Worm (Caenorhabditis elegans) whole organism, young adult: ENCODE results near the gene atg-9.

Source experiments
- B0019.2 ChIP-seq: fragments of 200-800 bp; sonication (Bioruptor generic); conservative IDR thresholded peaks from 2 replicates; pipeline ENCODE4 v1.3.6; 2022; ENCODE audit warnings: missing genetic modification reagents, missing genetic modification characterization, missing compliant biosample characterization
- B0336.3 ChIP-seq: fragments of 200-800 bp; sonication (Bioruptor generic); IDR thresholded peaks from 2 replicates; pipeline ENCODE4 v1.3.6; 2022; ENCODE audit warnings: missing genetic modification characterization, missing compliant biosample characterization
- D2030.7 ChIP-seq: fragments of 200-800 bp; sonication (Bioruptor generic); IDR thresholded peaks from 2 replicates; pipeline ENCODE4 v1.3.6; 2022; ENCODE audit warnings: missing genetic modification reagents, missing genetic modification characterization, missing compliant biosample characterization
- F22D6.2 ChIP-seq: sonication (generic microtip); optimal IDR thresholded peaks from 2 replicates; lab custom pipeline; 2016; ENCODE audit warnings: mild to moderate bottlenecking, missing genetic modification characterization, missing compliant biosample characterization
- F33H1.4 ChIP-seq: fragments of 200-800 bp; sonication (Bioruptor generic); IDR thresholded peaks from 2 replicates; pipeline ENCODE4 v1.3.6; 2022; ENCODE audit warnings: missing genetic modification reagents, missing genetic modification characterization, missing compliant biosample characterization
- F39B2.1 ChIP-seq: fragments of 200-800 bp; sonication (Bioruptor generic); IDR thresholded peaks from 2 replicates; pipeline ENCODE4 v1.3.6; 2022; ENCODE audit warnings: missing genetic modification reagents, missing genetic modification characterization, missing compliant biosample characterization
- F57C9.4 ChIP-seq: sonication (generic microtip); optimal IDR thresholded peaks from 2 replicates; lab custom pipeline; 2017; ENCODE audit warnings: mild to moderate bottlenecking, missing genetic modification characterization, missing compliant biosample characterization
- K12H6.12 ChIP-seq: fragments of 200-800 bp; sonication (Bioruptor generic); optimal IDR thresholded peaks from 2 replicates; lab custom pipeline; 2018; ENCODE audit warnings: mild to moderate bottlenecking, missing genetic modification characterization, missing compliant biosample characterization
- T07F8.4 ChIP-seq: sonication (generic microtip); optimal IDR thresholded peaks from 2 replicates; lab custom pipeline; 2016; ENCODE audit warnings: mild to moderate bottlenecking, missing genetic modification characterization, moderate library complexity, missing compliant biosample characterization
- T26A5.8 ChIP-seq: sonication (generic microtip); optimal IDR thresholded peaks from 2 replicates; lab custom pipeline; 2016; ENCODE audit warnings: missing genetic modification characterization, missing compliant biosample characterization
- Y67H2A.10 ChIP-seq: fragments of 200-800 bp; sonication (Bioruptor generic); conservative IDR thresholded peaks from 2 replicates; pipeline ENCODE4 v1.3.6; 2022; ENCODE audit warnings: missing genetic modification reagents, missing genetic modification characterization, missing compliant biosample characterization
- Y79H2A.3 ChIP-seq: fragments of 200-800 bp; sonication (Bioruptor generic); conservative IDR thresholded peaks from 2 replicates; pipeline ENCODE4 v1.3.6; 2022; ENCODE audit warnings: missing genetic modification reagents, missing genetic modification characterization, missing compliant biosample characterization
- akir-1 ChIP-seq: fragments of 200-800 bp; sonication (Bioruptor generic); optimal IDR thresholded peaks from 2 replicates; lab custom pipeline; 2018; ENCODE audit warnings: mild to moderate bottlenecking, missing genetic modification characterization, moderate library complexity, missing compliant biosample characterization
- aptf-2 ChIP-seq: fragments of 200-800 bp; sonication (Bioruptor generic); conservative IDR thresholded peaks from 2 replicates; pipeline ENCODE4 v1.3.6; 2022; ENCODE audit warnings: missing genetic modification reagents, missing genetic modification characterization, missing compliant biosample characterization
- attf-5 ChIP-seq: fragments of 200-800 bp; sonication (Bioruptor generic); optimal IDR thresholded peaks from 2 replicates; lab custom pipeline; 2018; ENCODE audit warnings: mild to moderate bottlenecking, missing genetic modification characterization, missing compliant biosample characterization
- bed-1 ChIP-seq: fragments of 200-800 bp; sonication (Bioruptor generic); IDR thresholded peaks from 2 replicates; pipeline ENCODE4 v1.3.6; 2022; ENCODE audit warnings: missing genetic modification reagents, missing genetic modification characterization, missing compliant biosample characterization
- ccch-3 ChIP-seq: fragments of 200-800 bp; sonication (Bioruptor generic); optimal IDR thresholded peaks from 2 replicates; lab custom pipeline; 2018; ENCODE audit warnings: mild to moderate bottlenecking, missing genetic modification characterization, missing compliant biosample characterization
- ceh-79 ChIP-seq: sonication (generic microtip); optimal IDR thresholded peaks from 2 replicates; lab custom pipeline; 2017; ENCODE audit warnings: mild to moderate bottlenecking, missing genetic modification characterization, missing compliant biosample characterization
- ceh-91 ChIP-seq: fragments of 200-800 bp; sonication (Bioruptor generic); IDR thresholded peaks from 2 replicates; pipeline ENCODE4 v1.3.6; 2022; ENCODE audit warnings: missing genetic modification reagents, missing genetic modification characterization, missing compliant biosample characterization
- efl-1 ChIP-seq: fragments of 150-350 bp; optimal IDR thresholded peaks from 2 replicates; lab custom pipeline; 2014; ENCODE audit warnings: missing biosample characterization, missing genetic modification reagents, missing genetic modification characterization
- egl-44 ChIP-seq: fragments of 200-800 bp; sonication (Bioruptor generic); IDR thresholded peaks from 2 replicates; pipeline ENCODE4 v1.3.6; 2022; ENCODE audit warnings: missing genetic modification reagents, missing genetic modification characterization, missing compliant biosample characterization
- egrh-3 ChIP-seq: fragments of 200-800 bp; sonication (Bioruptor generic); IDR thresholded peaks from 2 replicates; pipeline ENCODE4 v1.3.6; 2022; ENCODE audit warnings: missing genetic modification reagents, missing genetic modification characterization, missing compliant biosample characterization
- fkh-3 ChIP-seq: sonication (generic microtip); optimal IDR thresholded peaks from 2 replicates; lab custom pipeline; 2016; ENCODE audit warnings: mild to moderate bottlenecking, missing genetic modification characterization, missing compliant biosample characterization
- hlh-26 ChIP-seq: fragments of 200-800 bp; sonication (Bioruptor generic); conservative IDR thresholded peaks from 2 replicates; pipeline ENCODE4 v1.3.6; 2022; ENCODE audit warnings: missing genetic modification reagents, missing genetic modification characterization, missing compliant biosample characterization
- lag-1 ChIP-seq: fragments of 200-800 bp; sonication (Bioruptor generic); IDR thresholded peaks from 2 replicates; pipeline ENCODE4 v1.3.6; 2022; ENCODE audit warnings: missing genetic modification reagents, missing genetic modification characterization, missing compliant biosample characterization
- lin-54 ChIP-seq: fragments of 200-800 bp; sonication (Bioruptor generic); optimal IDR thresholded peaks from 2 replicates; lab custom pipeline; 2018; ENCODE audit warnings: mild to moderate bottlenecking, missing genetic modification characterization, missing compliant biosample characterization
- lsl-1 ChIP-seq: fragments of 200-800 bp; sonication (Bioruptor generic); optimal IDR thresholded peaks from 2 replicates; lab custom pipeline; 2018; ENCODE audit warnings: mild to moderate bottlenecking, missing genetic modification characterization, moderate library complexity, missing compliant biosample characterization
- madf-3 ChIP-seq: fragments of 200-800 bp; sonication (Bioruptor generic); IDR thresholded peaks from 2 replicates; pipeline ENCODE4 v1.3.6; 2022; ENCODE audit warnings: missing genetic modification reagents, missing genetic modification characterization, missing compliant biosample characterization
- madf-6 ChIP-seq: fragments of 200-800 bp; sonication (Bioruptor generic); IDR thresholded peaks from 2 replicates; pipeline ENCODE4 v1.3.6; 2022; ENCODE audit warnings: missing genetic modification reagents, missing genetic modification characterization, missing compliant biosample characterization
- mcd-1 ChIP-seq: fragments of 200-800 bp; sonication (Bioruptor generic); IDR thresholded peaks from 2 replicates; pipeline ENCODE4 v1.3.6; 2022; ENCODE audit warnings: missing genetic modification reagents, missing genetic modification characterization, missing compliant biosample characterization
- nfyb-1 ChIP-seq: fragments of 200-800 bp; sonication (Bioruptor generic); IDR thresholded peaks from 2 replicates; pipeline ENCODE4 v1.3.6; 2022; ENCODE audit warnings: missing genetic modification reagents, missing genetic modification characterization, missing compliant biosample characterization
- nhr-120 ChIP-seq: fragments of 200-800 bp; sonication (Bioruptor generic); IDR thresholded peaks from 2 replicates; pipeline ENCODE4 v1.3.6; 2022; ENCODE audit warnings: missing genetic modification characterization, missing compliant biosample characterization
- sea-2 ChIP-seq: fragments of 200-800 bp; sonication (Bioruptor generic); IDR thresholded peaks from 2 replicates; pipeline ENCODE4 v1.3.6; 2022; ENCODE audit warnings: missing genetic modification characterization, missing compliant biosample characterization
- snpc-1.1 ChIP-seq: sonication (generic microtip); optimal IDR thresholded peaks from 2 replicates; lab custom pipeline; 2017; ENCODE audit warnings: missing genetic modification characterization, mild to moderate bottlenecking, missing compliant biosample characterization, antibody characterized with exemption, moderate library complexity, missing genotype, missing genetic modification reagents; ENCODE audit not compliant: insufficient read depth
- tbp1 ChIP-seq: fragments of 200-800 bp; sonication (Bioruptor generic); optimal IDR thresholded peaks from 2 replicates; lab custom pipeline; 2018; ENCODE audit warnings: mild to moderate bottlenecking, missing genetic modification characterization, missing compliant biosample characterization
- unc-62 ChIP-seq: fragments of 150-350 bp; optimal IDR thresholded peaks from 2 replicates; lab custom pipeline; 2014; ENCODE audit warnings: missing biosample characterization, missing genetic modification reagents, missing genetic modification characterization
- xnd-1 ChIP-seq: sonication (generic microtip); optimal IDR thresholded peaks from 2 replicates; lab custom pipeline; 2016; ENCODE audit warnings: missing genotype, missing genetic modification reagents, missing genetic modification characterization, missing compliant biosample characterization
- zfh-2 ChIP-seq: fragments of 200-800 bp; sonication (Bioruptor generic); conservative IDR thresholded peaks from 2 replicates; pipeline ENCODE4 v1.3.6; 2022; ENCODE audit warnings: missing genetic modification reagents, missing genetic modification characterization, missing compliant biosample characterization
- ztf-28 ChIP-seq: fragments of 200-800 bp; sonication (Bioruptor generic); IDR thresholded peaks from 2 replicates; pipeline ENCODE4 v1.3.6; 2022; ENCODE audit warnings: missing genetic modification reagents, missing genetic modification characterization, missing compliant biosample characterization

atg-9 gene

ce11 chrV:346005-346404, 3.2 kb upstream of the atg-9 start (continued):
- TF ChIP-seq fkh-3 (tag; lab: Kevin White, UChicago) (no peak), B0019.2 (GFP tag; lab: Robert Waterston, UW) (no peak), B0336.3 (GFP tag; lab: Robert Waterston, UW) (no peak), snpc-1.1 (no peak), mcd-1 (GFP tag; lab: Robert Waterston, UW) (no peak)
- TF ChIP-seq, all 124 proteins: peak for 0

ce11 chrV:347561-348345, 1.4 kb upstream of the atg-9 start:
- peak; percentile 2 for TF ChIP-seq efl-1 (GFP tag; lab: Kevin White, UChicago)
- peak; percentile 63; the same call in 1 of the 2 replicates for TF ChIP-seq mcd-1 (GFP tag; lab: Robert Waterston, UW)
- peak; percentile 72 for TF ChIP-seq lsl-1
- TF ChIP-seq T07F8.4: no peak
- no peak for TF ChIP-seq egl-44 (GFP tag; lab: Robert Waterston, UW)
- TF ChIP-seq lin-54 (GFP tag; lab: Kevin White, UChicago): peak; percentile 34
- TF ChIP-seq F33H1.4 (GFP tag; lab: Robert Waterston, UW): peak; percentile 73
- no peak for TF ChIP-seq bed-1 (GFP tag; lab: Robert Waterston, UW)
- TF ChIP-seq madf-6 (GFP tag; lab: Robert Waterston, UW): peak; percentile 61; the same call in 1 of the 2 replicates
- TF ChIP-seq D2030.7: peak; percentile 27; the same call in 1 of the 2 replicates
- TF ChIP-seq nhr-120 (GFP tag; lab: Robert Waterston, UW): no peak
- peak; percentile 16 for TF ChIP-seq xnd-1 (tag; lab: Kevin White, UChicago)
- TF ChIP-seq madf-3 (GFP tag; lab: Robert Waterston, UW): no peak
- no peak for TF ChIP-seq K12H6.12
- TF ChIP-seq tbp1 (GFP tag; lab: Kevin White, UChicago): peak; percentile 3
- TF ChIP-seq egrh-3 (GFP tag; lab: Robert Waterston, UW): peak; percentile 86
- peak; percentile 34; the same call in 1 of the 2 replicates for TF ChIP-seq zfh-2 (GFP tag; lab: Robert Waterston, UW)
- no peak for TF ChIP-seq attf-5
- no peak for TF ChIP-seq sea-2

- peak; percentile 16; the same call in 1 of the 2 replicates for TF ChIP-seq nfyb-1
- TF ChIP-seq Y79H2A.3 (GFP tag; lab: Robert Waterston, UW): no peak
- TF ChIP-seq, all 124 proteins: peak for 1
These were observed 1.6 kb downstream of the atg-9 start for ce11 chrV:350822-351221.

- no peak for TF ChIP-seq hlh-26 (GFP tag; lab: Robert Waterston, UW)
- no peak for TF ChIP-seq unc-62 (GFP tag; lab: Kevin White, UChicago)
- TF ChIP-seq ceh-79: no peak
- no peak for TF ChIP-seq T26A5.8
- no peak for TF ChIP-seq F39B2.1 (GFP tag; lab: Robert Waterston, UW)
- TF ChIP-seq Y67H2A.10 (GFP tag; lab: Robert Waterston, UW): no peak
- no peak for TF ChIP-seq ztf-28 (GFP tag; lab: Robert Waterston, UW)
- TF ChIP-seq ceh-91: no peak
- TF ChIP-seq akir-1 (GFP tag; lab: Kevin White, UChicago): no peak
- TF ChIP-seq ccch-3 (GFP tag; lab: Kevin White, UChicago): no peak
- no peak for TF ChIP-seq aptf-2 (GFP tag; lab: Robert Waterston, UW)
- no peak for TF ChIP-seq F22D6.2 (tag; lab: Kevin White, UChicago)
- TF ChIP-seq F57C9.4 (tag; lab: Kevin White, UChicago): no peak
- TF ChIP-seq lag-1: no peak
These were observed 2.6 kb downstream of the atg-9 start for ce11 chrV:351787-352186.
